Fruit fly (Drosophila melanogaster) whole organism, embryonic: ENCODE data around the gene Sgf11.
A peak's percentile ranks its signal among the peaks of the same experiment; 100 is the strongest.

Source experiments
- CG17385 ChIP-seq: fragments of 200-800 bp; sonication (Bioruptor generic); optimal IDR thresholded peaks from 3 replicates; lab custom pipeline; 2018; ENCODE audit warnings: missing biosample characterization, mild to moderate bottlenecking, missing genetic modification characterization
- CG3281 ChIP-seq: fragments of 200-800 bp; sonication (Bioruptor generic); optimal IDR thresholded peaks from 3 replicates; lab custom pipeline; 2017; ENCODE audit warnings: missing biosample characterization, mild to moderate bottlenecking, missing genetic modification characterization
- CG9215 ChIP-seq: fragments of 200-800 bp; sonication (Bioruptor generic); IDR thresholded peaks from 2 replicates; pipeline ENCODE4 v1.3.6; 2022; ENCODE audit warnings: missing biosample characterization, missing genetic modification characterization
- D19B ChIP-seq: fragments of 200-800 bp; sonication (Bioruptor generic); optimal IDR thresholded peaks from 2 replicates; lab custom pipeline; 2017; ENCODE audit warnings: missing biosample characterization, mild to moderate bottlenecking, missing genetic modification characterization
- Doc2 ChIP-seq: fragments of 200-800 bp; sonication (Bioruptor generic); IDR thresholded peaks from 2 replicates; pipeline ENCODE4 v1.3.6; 2022; ENCODE audit warnings: missing biosample characterization, missing genetic modification characterization
- Max ChIP-seq: fragments of 200-800 bp; sonication (Bioruptor generic); optimal IDR thresholded peaks from 2 replicates; lab custom pipeline; 2016; ENCODE audit warnings: missing biosample characterization, mild to moderate bottlenecking, missing genetic modification characterization
- Med ChIP-seq: fragments of 200-800 bp; sonication (Bioruptor generic); peaks from one replicate; lab custom pipeline; 2016; ENCODE audit warnings: missing biosample characterization, missing genetic modification characterization, mild to moderate bottlenecking, inconsistent platforms, moderate library complexity
- Rfx ChIP-seq: fragments of 200-800 bp; sonication (Bioruptor generic); IDR thresholded peaks from 2 replicates; pipeline ENCODE4 v1.3.6; 2022; ENCODE audit warnings: missing biosample characterization, missing genetic modification characterization
- corto ChIP-seq: fragments of 200-800 bp; sonication (Bioruptor generic); optimal IDR thresholded peaks from 2 replicates; lab custom pipeline; 2016; ENCODE audit warnings: missing biosample characterization, mild to moderate bottlenecking, missing genetic modification characterization, moderate library complexity
- h ChIP-seq: fragments of >200 bp; optimal IDR thresholded peaks from 2 replicates; lab custom pipeline; 2017
- inv ChIP-seq: fragments of 200-800 bp; sonication (Bioruptor generic); IDR thresholded peaks from 2 replicates; pipeline ENCODE4 v1.3.6; 2022; ENCODE audit warnings: missing biosample characterization, missing genetic modification characterization; ENCODE audit not compliant: partially characterized antibody
- phol ChIP-seq: fragments of 200-800 bp; sonication (Bioruptor generic); optimal IDR thresholded peaks from 3 replicates; lab custom pipeline; 2018; ENCODE audit warnings: missing biosample characterization, mild to moderate bottlenecking, missing genetic modification characterization, moderate library complexity
- vfl ChIP-seq: fragments of 200-800 bp; sonication (Bioruptor generic); optimal IDR thresholded peaks from 2 replicates; lab custom pipeline; 2016; ENCODE audit warnings: missing biosample characterization, missing genetic modification characterization
- wor ChIP-seq: fragments of 200-800 bp; sonication (Bioruptor generic); IDR thresholded peaks from 2 replicates; pipeline ENCODE4 v1.3.6; 2022; ENCODE audit warnings: missing biosample characterization, missing genetic modification characterization

DNA sequence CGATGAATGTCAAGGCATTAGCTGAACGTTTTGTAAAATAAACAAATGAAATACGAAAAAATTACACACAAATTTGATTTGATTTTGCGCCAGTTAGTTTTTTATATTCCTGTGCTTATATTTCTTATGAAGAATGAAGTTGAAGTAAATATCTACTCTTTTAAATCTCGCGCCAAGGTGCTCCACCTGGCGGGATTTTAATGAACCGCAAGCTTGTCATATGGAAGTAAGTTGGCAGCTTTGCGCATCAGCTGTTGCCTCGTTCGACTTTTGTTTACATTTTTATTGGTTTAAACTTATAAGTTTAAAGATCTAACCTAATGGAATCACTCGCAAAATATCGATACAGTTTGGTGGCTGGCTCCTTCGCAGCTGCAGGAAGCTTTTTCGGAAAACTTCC is 14.5 kb downstream of the Sgf11 start, which contains the start of gene CG42495:
- TF ChIP-seq wor, result no peak
- TF ChIP-seq Rfx, result 0 out of 2 replicates have a peak, but pooled peaks have one; percentile 44
- TF ChIP-seq inv (GFP tag; lab: Robert Waterston, UW), result no peak
- no peak for TF ChIP-seq Doc2 (GFP tag; lab: Robert Waterston, UW)
- no peak for TF ChIP-seq vfl (GFP tag; lab: Kevin White, UChicago)
- TF ChIP-seq corto, result no peak
- TF ChIP-seq CG17385 (GFP tag; lab: Kevin White, UChicago), result no peak
- TF ChIP-seq D19B (GFP tag; lab: Kevin White, UChicago), result no peak
- TF ChIP-seq CG3281 (GFP tag; lab: Kevin White, UChicago), result no peak
- TF ChIP-seq h (lab: Kevin White, UChicago), result no peak
- TF ChIP-seq Med (GFP tag; lab: Kevin White, UChicago), result peak; percentile 66
- TF ChIP-seq Max (GFP tag; lab: Kevin White, UChicago), result no peak
- TF ChIP-seq phol (tag; lab: Kevin White, UChicago), result no peak
- TF ChIP-seq CG9215 (GFP tag; lab: Robert Waterston, UW), result no peak
